Fruit fly (Drosophila melanogaster) whole organism, prepupa: ENCODE measurements around the gene Reg-2.

Experiments used
- CG10631 ChIP-seq: fragments of 200-800 bp; sonication (Bioruptor generic); optimal IDR thresholded peaks from 2 replicates; lab custom pipeline; 2016; ENCODE audit warnings: missing biosample characterization, missing genetic modification characterization
- CG10669 ChIP-seq: fragments of 200-800 bp; sonication (Bioruptor generic); optimal IDR thresholded peaks from 3 replicates; lab custom pipeline; 2018; ENCODE audit warnings: missing biosample characterization, mild to moderate bottlenecking, missing genetic modification characterization, moderate library complexity
- CG11294 ChIP-seq: fragments of 200-800 bp; sonication (Bioruptor generic); IDR thresholded peaks from 2 replicates; pipeline ENCODE4 v1.3.6; 2022; ENCODE audit warnings: missing biosample characterization, missing genetic modification characterization
- CG11762 ChIP-seq: fragments of 200-800 bp; sonication (Bioruptor generic); optimal IDR thresholded peaks from 3 replicates; lab custom pipeline; 2016; ENCODE audit warnings: missing biosample characterization, missing genetic modification characterization; ENCODE audit not compliant: insufficient read depth
- CG11902 ChIP-seq: fragments of 200-800 bp; sonication (Bioruptor generic); optimal IDR thresholded peaks from 3 replicates; lab custom pipeline; 2016; ENCODE audit warnings: missing biosample characterization, missing genetic modification characterization
- CG15336 ChIP-seq: fragments of 200-800 bp; sonication (Bioruptor generic); IDR thresholded peaks from 2 replicates; pipeline ENCODE4 v1.3.6; 2022; ENCODE audit warnings: missing biosample characterization, missing genetic modification characterization
- CG1621 ChIP-seq: fragments of 200-800 bp; sonication (Bioruptor generic); optimal IDR thresholded peaks from 3 replicates; lab custom pipeline; 2018; ENCODE audit warnings: missing biosample characterization, mild to moderate bottlenecking, missing genetic modification characterization
- CG16779 ChIP-seq: fragments of 200-800 bp; sonication (Bioruptor generic); optimal IDR thresholded peaks from 3 replicates; lab custom pipeline; 2017; ENCODE audit warnings: missing biosample characterization, mild to moderate bottlenecking, missing genetic modification characterization
- CG32006 ChIP-seq: fragments of 200-800 bp; sonication (Bioruptor generic); optimal IDR thresholded peaks from 3 replicates; lab custom pipeline; 2017; ENCODE audit warnings: missing biosample characterization, mild to moderate bottlenecking, missing genetic modification characterization
- CG34406 ChIP-seq: fragments of 200-800 bp; sonication (Bioruptor generic); optimal IDR thresholded peaks from 3 replicates; lab custom pipeline; 2016; ENCODE audit warnings: missing biosample characterization, missing genetic modification characterization
- CG4318 ChIP-seq: fragments of 200-800 bp; sonication (Bioruptor generic); optimal IDR thresholded peaks from 3 replicates; lab custom pipeline; 2017; ENCODE audit warnings: missing biosample characterization, mild to moderate bottlenecking, missing genetic modification characterization
- CG6163 ChIP-seq: fragments of 200-800 bp; sonication (Bioruptor generic); IDR thresholded peaks from 3 replicates; pipeline ENCODE4 v1.3.6; 2022; ENCODE audit warnings: missing biosample characterization, missing genetic modification characterization
- CG6276 ChIP-seq: fragments of 200-800 bp; sonication (Bioruptor generic); optimal IDR thresholded peaks from 2 replicates; lab custom pipeline; 2017; ENCODE audit warnings: missing biosample characterization, mild to moderate bottlenecking, missing genetic modification characterization
- CG6792 ChIP-seq: fragments of 200-800 bp; sonication (Bioruptor generic); optimal IDR thresholded peaks from 3 replicates; lab custom pipeline; 2016; ENCODE audit warnings: missing biosample characterization, missing genetic modification characterization
- CG6808 ChIP-seq: fragments of 200-800 bp; sonication (Bioruptor generic); optimal IDR thresholded peaks from 3 replicates; lab custom pipeline; 2017; ENCODE audit warnings: missing biosample characterization, missing genetic modification characterization, mild to moderate bottlenecking, moderate library complexity, missing genetic modification reagents
- CG6854 ChIP-seq: fragments of 200-800 bp; sonication (Bioruptor generic); optimal IDR thresholded peaks from 2 replicates; lab custom pipeline; 2017; ENCODE audit warnings: missing biosample characterization, mild to moderate bottlenecking, missing genetic modification characterization
- CG7368 ChIP-seq: fragments of 200-800 bp; sonication (Bioruptor generic); optimal IDR thresholded peaks from 3 replicates; lab custom pipeline; 2016; ENCODE audit warnings: missing biosample characterization, missing genetic modification characterization
- CG8319 ChIP-seq: fragments of 200-800 bp; sonication (Bioruptor generic); optimal IDR thresholded peaks from 3 replicates; lab custom pipeline; 2016; ENCODE audit warnings: missing biosample characterization, missing genetic modification characterization
- CG9139 ChIP-seq: fragments of 200-800 bp; sonication (Bioruptor generic); optimal IDR thresholded peaks from 3 replicates; lab custom pipeline; 2017; ENCODE audit warnings: missing biosample characterization, mild to moderate bottlenecking, missing genetic modification characterization
- Eip75B ChIP-seq: fragments of 200-800 bp; sonication (Bioruptor generic); optimal IDR thresholded peaks from 3 replicates; lab custom pipeline; 2016; ENCODE audit warnings: missing biosample characterization, missing genetic modification characterization
- Eip78C ChIP-seq: fragments of 200-800 bp; sonication (Bioruptor generic); peaks from one replicate; lab custom pipeline; 2016; ENCODE audit warnings: missing biosample characterization, missing genetic modification characterization
- Eip93F ChIP-seq: fragments of 200-800 bp; sonication (Bioruptor generic); optimal IDR thresholded peaks from 2 replicates; lab custom pipeline; 2016; ENCODE audit warnings: missing biosample characterization, mild to moderate bottlenecking, missing genetic modification characterization
- Ets21C ChIP-seq: fragments of 200-800 bp; sonication (Bioruptor generic); optimal IDR thresholded peaks from 3 replicates; lab custom pipeline; 2016; ENCODE audit warnings: missing biosample characterization, missing genetic modification characterization
- Gug ChIP-seq: fragments of 200-800 bp; sonication (Bioruptor generic); IDR thresholded peaks from 2 replicates; pipeline ENCODE4 v1.3.6; 2022; ENCODE audit warnings: missing biosample characterization, missing genetic modification characterization
- Hr38 ChIP-seq: sonication (Bioruptor generic); optimal IDR thresholded peaks from 2 replicates; lab custom pipeline; 2016; ENCODE audit warnings: missing biosample characterization, missing genetic modification characterization
- Hr39 ChIP-seq: fragments of 200-800 bp; sonication (Bioruptor generic); optimal IDR thresholded peaks from 2 replicates; lab custom pipeline; 2016; ENCODE audit warnings: missing biosample characterization, missing genetic modification characterization
- Hr4 ChIP-seq: fragments of 200-800 bp; sonication (Bioruptor generic); optimal IDR thresholded peaks from 3 replicates; lab custom pipeline; 2016; ENCODE audit warnings: missing biosample characterization, missing genetic modification characterization
- Met ChIP-seq: fragments of 200-800 bp; sonication (Bioruptor generic); optimal IDR thresholded peaks from 3 replicates; lab custom pipeline; 2016; ENCODE audit warnings: missing biosample characterization, missing genetic modification characterization
- OdsH ChIP-seq: fragments of 200-800 bp; sonication (Bioruptor generic); optimal IDR thresholded peaks from 3 replicates; lab custom pipeline; 2016; ENCODE audit warnings: missing biosample characterization, missing genetic modification characterization
- Smox ChIP-seq: fragments of 200-800 bp; sonication (Bioruptor generic); optimal IDR thresholded peaks from 3 replicates; lab custom pipeline; 2016; ENCODE audit warnings: missing biosample characterization, missing genetic modification characterization
- Sox102F ChIP-seq: fragments of 200-800 bp; sonication (Bioruptor generic); optimal IDR thresholded peaks from 2 replicates; lab custom pipeline; 2016; ENCODE audit warnings: missing biosample characterization, mild to moderate bottlenecking, missing genetic modification characterization
- Sox14 ChIP-seq: fragments of 200-800 bp; sonication (Bioruptor generic); optimal IDR thresholded peaks from 3 replicates; lab custom pipeline; 2016; ENCODE audit warnings: missing biosample characterization, missing genetic modification characterization
- Sox15 ChIP-seq: fragments of 200-800 bp; sonication (Bioruptor generic); optimal IDR thresholded peaks from 3 replicates; lab custom pipeline; 2016; ENCODE audit warnings: missing biosample characterization, missing genetic modification characterization
- achi ChIP-seq: fragments of 200-800 bp; sonication (Bioruptor generic); optimal IDR thresholded peaks from 3 replicates; lab custom pipeline; 2016; ENCODE audit warnings: missing biosample characterization, missing genetic modification characterization
- eg ChIP-seq: fragments of 200-800 bp; sonication (Bioruptor generic); IDR thresholded peaks from 3 replicates; pipeline ENCODE4 v1.3.6; 2022; ENCODE audit warnings: missing biosample characterization, missing genetic modification characterization
- esn ChIP-seq: fragments of 200-800 bp; sonication (Bioruptor generic); optimal IDR thresholded peaks from 2 replicates; lab custom pipeline; 2016; ENCODE audit warnings: missing biosample characterization, mild to moderate bottlenecking, missing genetic modification characterization, moderate library complexity
- fd85E ChIP-seq: fragments of 200-800 bp; sonication (Bioruptor generic); optimal IDR thresholded peaks from 3 replicates; lab custom pipeline; 2016; ENCODE audit warnings: missing biosample characterization, missing genetic modification characterization
- fkh ChIP-seq: fragments of 200-800 bp; sonication (Bioruptor generic); optimal IDR thresholded peaks from 3 replicates; lab custom pipeline; 2017; ENCODE audit warnings: missing biosample characterization, mild to moderate bottlenecking, missing genetic modification characterization, moderate library complexity
- lz ChIP-seq: fragments of 200-800 bp; sonication (Bioruptor generic); optimal IDR thresholded peaks from 3 replicates; lab custom pipeline; 2016; ENCODE audit warnings: missing biosample characterization, missing genetic modification characterization
- net ChIP-seq: fragments of 200-800 bp; sonication (Bioruptor generic); optimal IDR thresholded peaks from 3 replicates; lab custom pipeline; 2016; ENCODE audit warnings: missing biosample characterization, missing genetic modification characterization
- pdm3 ChIP-seq: fragments of 200-800 bp; sonication (Bioruptor generic); optimal IDR thresholded peaks from 3 replicates; lab custom pipeline; 2016; ENCODE audit warnings: missing biosample characterization, missing genetic modification characterization
- svp ChIP-seq: fragments of 200-800 bp; sonication (Bioruptor generic); peaks from one replicate; lab custom pipeline; 2016; ENCODE audit warnings: missing biosample characterization, missing genetic modification characterization
- topi ChIP-seq: fragments of 200-800 bp; sonication (Bioruptor generic); optimal IDR thresholded peaks from 3 replicates; lab custom pipeline; 2016; ENCODE audit warnings: missing biosample characterization, missing genetic modification characterization
- vri ChIP-seq: fragments of 200-800 bp; sonication (Bioruptor generic); optimal IDR thresholded peaks from 3 replicates; lab custom pipeline; 2016; ENCODE audit warnings: missing biosample characterization, mild to moderate bottlenecking, missing genetic modification characterization

Gene Reg-2

dm6 chr3L:634319-635015 is 28.1 kb upstream of the Reg-2 start (continued):
- TF ChIP-seq Hr38 (GFP tag; lab: Kevin White, UChicago) (no peak), Sox15 (GFP tag; lab: Kevin White, UChicago) (peak; percentile 66), Hr4 (GFP tag; lab: Kevin White, UChicago) (peak; percentile 95), eg (GFP tag; lab: Robert Waterston, UW) (peak; percentile 91), CG6854 (GFP tag; lab: Kevin White, UChicago) (no peak), CG6808 (GFP tag; lab: Kevin White, UChicago) (peak; percentile 64), CG9139 (GFP tag; lab: Kevin White, UChicago) (peak; percentile 27), CG4318 (peak; percentile 81), CG32006 (peak; percentile 94), CG15336 (peak; percentile 94), Eip75B (GFP tag; lab: Kevin White, UChicago) (peak; percentile 86), CG16779 (peak; percentile 50), CG6276 (GFP tag; lab: Kevin White, UChicago) (peak; percentile 89), esn (GFP tag; lab: Kevin White, UChicago) (peak; percentile 84), Hr39 (GFP tag; lab: Kevin White, UChicago) (peak; percentile 81), fkh (peak; percentile 27), CG10669 (GFP tag; lab: Kevin White, UChicago) (peak; percentile 80), CG34406 (GFP tag; lab: Kevin White, UChicago) (peak; percentile 73), achi (GFP tag; lab: Kevin White, UChicago) (peak; percentile 86), CG7368 (GFP tag; lab: Kevin White, UChicago) (peak; percentile 83), CG6163 (GFP tag; lab: Robert Waterston, UW) (peak; percentile 95), Eip78C (peak; percentile 93), Ets21C (GFP tag; lab: Kevin White, UChicago) (peak; percentile 69), OdsH (GFP tag; lab: Kevin White, UChicago) (peak; percentile 88), CG11294 (GFP tag; lab: Robert Waterston, UW) (peak; percentile 58; the same call in 1 of the 2 replicates), CG6792 (GFP tag; lab: Kevin White, UChicago) (peak; percentile 79), pdm3 (GFP tag; lab: Kevin White, UChicago) (peak; percentile 84), Sox102F (GFP tag; lab: Kevin White, UChicago) (peak; percentile 77), Met (GFP tag; lab: Kevin White, UChicago) (peak; percentile 80), CG11902 (GFP tag; lab: Kevin White, UChicago) (peak; percentile 70), CG11762 (GFP tag; lab: Kevin White, UChicago) (peak; percentile 80), svp (GFP tag; lab: Kevin White, UChicago) (peak; percentile 89), topi (GFP tag; lab: Kevin White, UChicago) (peak; percentile 79), CG1621 (tag; lab: Kevin White, UChicago) (peak; percentile 54)

- peak; percentile 67 for TF ChIP-seq CG7368 (GFP tag; lab: Kevin White, UChicago)
- TF ChIP-seq CG6163 (GFP tag; lab: Robert Waterston, UW): peak; percentile 88
- TF ChIP-seq Sox102F (GFP tag; lab: Kevin White, UChicago): peak; percentile 57
- TF ChIP-seq Eip78C: peak; percentile 90
- peak; percentile 37 for TF ChIP-seq CG8319 (GFP tag; lab: Kevin White, UChicago)
- peak; percentile 53 for TF ChIP-seq CG6808 (GFP tag; lab: Kevin White, UChicago)
- peak; percentile 30 for TF ChIP-seq Hr38 (GFP tag; lab: Kevin White, UChicago)
- peak; percentile 48 for TF ChIP-seq Smox (GFP tag; lab: Kevin White, UChicago)
- TF ChIP-seq CG10631 (GFP tag; lab: Kevin White, UChicago): peak; percentile 67
- TF ChIP-seq Met (GFP tag; lab: Kevin White, UChicago): peak; percentile 68
- TF ChIP-seq net (GFP tag; lab: Kevin White, UChicago): peak; percentile 69
- TF ChIP-seq Eip75B (GFP tag; lab: Kevin White, UChicago): peak; percentile 67
- peak; percentile 91 for TF ChIP-seq CG4318
- peak; percentile 92 for TF ChIP-seq Hr4 (GFP tag; lab: Kevin White, UChicago)
- TF ChIP-seq Gug (GFP tag; lab: Robert Waterston, UW): peak; percentile 85
- TF ChIP-seq Hr39 (GFP tag; lab: Kevin White, UChicago): peak; percentile 73
- TF ChIP-seq pdm3 (GFP tag; lab: Kevin White, UChicago): peak; percentile 81
- TF ChIP-seq Eip93F: no peak
- TF ChIP-seq Sox14 (GFP tag; lab: Kevin White, UChicago): peak; percentile 80
- TF ChIP-seq lz (GFP tag; lab: Kevin White, UChicago): peak; percentile 58
- peak; percentile 6 for TF ChIP-seq vri (GFP tag; lab: Kevin White, UChicago)
- TF ChIP-seq CG6276 (GFP tag; lab: Kevin White, UChicago): peak; percentile 81
- peak; percentile 48 for TF ChIP-seq fkh
- TF ChIP-seq fd85E: peak; percentile 25
- TF ChIP-seq CG11294 (GFP tag; lab: Robert Waterston, UW): peak; percentile 77
- peak; percentile 58 for TF ChIP-seq CG1621 (tag; lab: Kevin White, UChicago)
- TF ChIP-seq achi (GFP tag; lab: Kevin White, UChicago): peak; percentile 72
Observed at dm6 chr3L:633272-634254, 27.2 kb upstream of the Reg-2 start.
